Worm (Caenorhabditis elegans) whole organism, L1 larva: ENCODE results near the gene Y4C6B.7.
"Not testable (repeated sequence)": the region's sequence is repeated elsewhere in the genome, so short reads cannot be mapped to it uniquely, and the experiment has no call there.

ENCODE experiments used
- F16B12.6 ChIP-seq: fragments of 150-350 bp; optimal IDR thresholded peaks from 2 replicates; lab custom pipeline; 2014; ENCODE audit warnings: missing biosample characterization, missing genetic modification characterization
- blmp-1 ChIP-seq: fragments of 150-350 bp; optimal IDR thresholded peaks from 2 replicates; lab custom pipeline; 2014; ENCODE audit warnings: missing biosample characterization, missing genetic modification characterization
- ceh-63 ChIP-seq: fragments of 200-800 bp; sonication (Bioruptor generic); optimal IDR thresholded peaks from 2 replicates; lab custom pipeline; 2018; ENCODE audit warnings: mild to moderate bottlenecking, missing genetic modification characterization, missing compliant biosample characterization
- ceh-82 ChIP-seq, 3 experiments: fragments of 150-350 bp in 1 of 3; sonication (generic microtip) in 2 of 3; optimal IDR thresholded peaks; 2 replicates each; lab custom pipeline; 2014 to 2017; ENCODE audit warnings: missing biosample characterization in 3 of 3, missing genetic modification characterization in 3 of 3
- ceh-88 ChIP-seq: fragments of 200-800 bp; sonication (Bioruptor generic); IDR thresholded peaks from 2 replicates; pipeline ENCODE4 v1.3.6; 2022; ENCODE audit warnings: missing genetic modification characterization, missing compliant biosample characterization
- efl-3 ChIP-seq: fragments of 200-800 bp; sonication (Bioruptor generic); optimal IDR thresholded peaks from 2 replicates; lab custom pipeline; 2018; ENCODE audit warnings: mild to moderate bottlenecking, missing genetic modification characterization, missing compliant biosample characterization
- elt-2 ChIP-seq: sonication (generic microtip); optimal IDR thresholded peaks from 2 replicates; lab custom pipeline; 2016; ENCODE audit warnings: missing genetic modification characterization, mild to moderate bottlenecking, inconsistent platforms, missing compliant biosample characterization, missing genetic modification reagents
- fkh-10 ChIP-seq: sonication (generic microtip); optimal IDR thresholded peaks from 2 replicates; lab custom pipeline; 2017; ENCODE audit warnings: missing biosample characterization, missing genetic modification reagents, missing genetic modification characterization
- fkh-8 ChIP-seq: sonication (generic microtip); optimal IDR thresholded peaks from 2 replicates; lab custom pipeline; 2016; ENCODE audit warnings: mild to moderate bottlenecking, missing genetic modification characterization, missing compliant biosample characterization
- hlh-17 ChIP-seq: fragments of 200-800 bp; sonication (Bioruptor generic); optimal IDR thresholded peaks from 2 replicates; lab custom pipeline; 2018; ENCODE audit warnings: missing genetic modification characterization, mild to moderate bottlenecking, missing compliant biosample characterization, moderate library complexity, borderline replicate concordance
- hpl-2 ChIP-seq: fragments of 150-350 bp; optimal IDR thresholded peaks from 2 replicates; lab custom pipeline; 2014; ENCODE audit warnings: missing biosample characterization, missing genetic modification reagents, missing genetic modification characterization
- irx-1 ChIP-seq: sonication (generic microtip); optimal IDR thresholded peaks from 2 replicates; lab custom pipeline; 2016; ENCODE audit warnings: missing genetic modification characterization, missing compliant biosample characterization
- isw-1 ChIP-seq: fragments of 200-800 bp; sonication (Bioruptor generic); IDR thresholded peaks from 2 replicates; pipeline ENCODE4 v1.3.6; 2022; ENCODE audit warnings: missing genetic modification characterization, missing compliant biosample characterization
- lin-14 ChIP-seq: fragments of 200-800 bp; sonication (Bioruptor generic); optimal IDR thresholded peaks from 2 replicates; lab custom pipeline; 2018; ENCODE audit warnings: mild to moderate bottlenecking, missing genetic modification characterization, moderate library complexity, missing compliant biosample characterization
- lin-15B ChIP-seq: fragments of 150-350 bp; sonication (generic microtip); optimal IDR thresholded peaks from 3 replicates; lab custom pipeline; 2014; ENCODE audit warnings: missing biosample characterization, missing genetic modification characterization
- lin-39 ChIP-seq: fragments of 150-350 bp; optimal IDR thresholded peaks from 2 replicates; lab custom pipeline; 2014; ENCODE audit warnings: missing biosample characterization, missing genetic modification reagents, missing genetic modification characterization
- mdl-1 ChIP-seq, 2 experiments: fragments of 150-350 bp; optimal IDR thresholded peaks; 2 replicates each; lab custom pipeline; 2014 to 2017; ENCODE audit warnings: missing biosample characterization in 2 of 2, missing genetic modification characterization in 2 of 2, inconsistent platforms in 1 of 2
- mef-2 ChIP-seq: fragments of 150-350 bp; optimal IDR thresholded peaks from 2 replicates; lab custom pipeline; 2014; ENCODE audit warnings: missing biosample characterization, missing genetic modification characterization
- nhr-11 ChIP-seq: fragments of 150-350 bp; optimal IDR thresholded peaks from 2 replicates; lab custom pipeline; 2014; ENCODE audit warnings: missing biosample characterization, missing genetic modification characterization
- nhr-47 ChIP-seq: sonication (generic microtip); optimal IDR thresholded peaks from 2 replicates; lab custom pipeline; 2016; ENCODE audit warnings: mild to moderate bottlenecking, missing genetic modification characterization, moderate library complexity, missing compliant biosample characterization
- nhr-84 ChIP-seq: sonication (generic microtip); optimal IDR thresholded peaks from 2 replicates; lab custom pipeline; 2017; ENCODE audit warnings: missing biosample characterization, missing genetic modification characterization
- nhr-90 ChIP-seq: sonication (generic microtip); optimal IDR thresholded peaks from 2 replicates; lab custom pipeline; 2016; ENCODE audit warnings: mild to moderate bottlenecking, missing genetic modification characterization, missing compliant biosample characterization; ENCODE audit not compliant: poor library complexity
- pag-3 ChIP-seq: sonication (generic microtip); optimal IDR thresholded peaks from 2 replicates; lab custom pipeline; 2017; ENCODE audit warnings: missing genetic modification characterization, mild to moderate bottlenecking, missing compliant biosample characterization, antibody characterized with exemption, borderline replicate concordance; ENCODE audit not compliant: insufficient read depth
- tbx-2 ChIP-seq: sonication (generic microtip); optimal IDR thresholded peaks from 2 replicates; lab custom pipeline; 2016; ENCODE audit warnings: missing genetic modification characterization, missing compliant biosample characterization
- tlp-1 ChIP-seq: fragments of 150-350 bp; optimal IDR thresholded peaks from 2 replicates; lab custom pipeline; 2014; ENCODE audit warnings: missing biosample characterization, missing genetic modification characterization
- unc-62 ChIP-seq: fragments of 150-350 bp; optimal IDR thresholded peaks from 2 replicates; lab custom pipeline; 2014; ENCODE audit warnings: missing biosample characterization, missing genetic modification reagents, missing genetic modification characterization
- zip-4 ChIP-seq: fragments of 200-800 bp; sonication (Bioruptor generic); optimal IDR thresholded peaks from 2 replicates; lab custom pipeline; 2018; ENCODE audit warnings: mild to moderate bottlenecking, missing genetic modification characterization, moderate library complexity, missing compliant biosample characterization

Y4C6B.7 gene

DNA sequence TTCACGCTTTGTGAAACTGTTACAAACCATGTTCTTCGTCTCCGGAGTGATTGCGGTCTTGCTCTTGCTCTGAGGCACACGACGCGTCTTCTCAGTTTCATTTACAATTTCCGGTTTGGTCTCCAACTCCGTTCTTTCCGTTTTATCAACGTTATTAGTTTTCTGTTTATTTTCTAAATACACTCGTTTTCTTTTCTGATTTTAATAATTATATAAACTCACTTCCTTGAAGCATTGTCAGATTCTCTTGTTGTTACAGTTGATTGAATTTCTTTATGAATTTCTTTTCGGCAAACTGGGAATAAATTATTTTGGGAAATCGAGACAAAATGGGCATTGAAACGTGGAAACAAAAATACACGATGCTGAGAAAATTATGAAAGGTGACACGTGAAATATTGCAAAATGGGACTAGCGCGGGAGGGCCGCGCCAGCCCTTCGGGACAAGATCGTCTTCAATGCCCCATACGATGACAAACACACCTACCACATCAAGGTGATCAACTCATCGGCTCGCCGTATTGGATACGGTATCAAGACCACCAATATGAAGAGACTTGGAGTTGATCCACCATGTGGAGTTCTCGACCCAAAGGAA lies 45.1 kb downstream of the Y4C6B.7 start, which contains the start of the genes ZK354.9 and msp-58:
TSS of gene ZK354.9 (minus strand) at position 101 of the 598 bp plus-strand sequence.
TSS of gene msp-58 (plus strand) at position 548 of the 598 bp plus-strand sequence.
- TF ChIP-seq lin-14 (GFP tag; lab: Kevin White, UChicago); lin-15B (tag; lab: Kevin White, UChicago); nhr-11 (tag; lab: Kevin White, UChicago): not testable (repeated sequence)

- TF ChIP-seq pag-3 (tag; lab: Kevin White, UChicago) (no peak), fkh-10 (no peak), lin-39 (tag; lab: Kevin White, UChicago) (no peak), efl-3 (no peak), ceh-63 (GFP tag; lab: Kevin White, UChicago) (no peak), unc-62 (GFP tag; lab: Kevin White, UChicago) (no peak), fkh-8 (tag; lab: Kevin White, UChicago) (no peak), hlh-17 (no peak), tbx-2 (tag; lab: Kevin White, UChicago) (no peak), nhr-11 (tag; lab: Kevin White, UChicago) (no peak), isw-1 (GFP tag; lab: Robert Waterston, UW) (no peak), nhr-90 (no peak), nhr-84 (tag; lab: Kevin White, UChicago) (no peak), irx-1 (tag; lab: Kevin White, UChicago) (no peak), mef-2 (no peak), hpl-2 (GFP tag; lab: Kevin White, UChicago) (no peak), elt-2 (no peak), zip-4 (GFP tag; lab: Kevin White, UChicago) (no peak), F16B12.6 (tag; lab: Kevin White, UChicago) (no peak), ceh-82 (tag; optimal IDR thresholded peaks at IDR 0.05; lab: Kevin White, UChicago) (no peak)
- TF ChIP-seq, all 84 proteins: peak for 0
Observed at ce11 chrIV:5306040-5306439, 47.2 kb downstream of the Y4C6B.7 start, which contains the start of gene ZK354.8. Gene ZK354.8, minus strand, starts transcription at chrIV:5306140.

DNA sequence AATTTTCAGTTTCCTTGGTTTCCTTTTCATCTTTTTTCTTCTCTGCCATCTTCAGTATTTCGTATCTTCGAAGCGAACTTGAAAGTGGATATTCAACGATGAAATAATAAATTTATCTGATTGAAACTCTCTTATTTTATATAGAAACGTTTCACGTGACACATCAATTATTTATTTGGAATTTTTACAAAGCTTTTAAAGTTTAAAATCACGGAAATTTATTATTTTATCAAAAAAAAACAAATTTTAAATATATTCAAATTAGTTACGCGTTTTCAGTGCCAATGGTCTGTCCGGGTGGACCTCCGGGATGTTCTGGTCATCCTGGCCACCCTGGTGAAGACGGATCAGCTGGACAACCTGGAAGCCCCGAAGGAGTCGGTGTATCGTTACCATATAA lies 50.2 kb downstream of the Y4C6B.7 start, which contains the start of gene ZK354.7:
TSS of gene ZK354.7 (minus strand) at position 101 of the 400 bp plus-strand sequence.
- TF ChIP-seq ceh-88 (no peak), mdl-1 (tag; optimal IDR thresholded peaks at IDR 0.05; lab: Kevin White, UChicago) (no peak), ceh-63 (GFP tag; lab: Kevin White, UChicago) (no peak), blmp-1 (tag; lab: Kevin White, UChicago) (no peak), unc-62 (GFP tag; lab: Kevin White, UChicago) (no peak), nhr-47 (tag; lab: Kevin White, UChicago) (no peak), irx-1 (tag; lab: Kevin White, UChicago) (no peak), tlp-1 (tag; lab: Kevin White, UChicago) (no peak)
